Fruit fly (Drosophila melanogaster): ENCODE measurements around the gene bap.
A peak's percentile ranks its signal among the peaks of the same experiment; 100 is the strongest.

Gene bap

dm6 chr3R:21386132-21386531 lies 2.5 kb upstream of the bap start (continued):
- TF ChIP-seq CG17186 (GFP tag; optimal IDR thresholded peaks at IDR 0.05) (no peak), fd96Cb (tag; optimal IDR thresholded peaks at IDR 0.05) (no peak), lab (GFP tag; optimal IDR thresholded peaks at IDR 0.05) (no peak), so (GFP tag; IDR thresholded peaks at IDR 0.05) (no peak), CG3407 (GFP tag; optimal IDR thresholded peaks at IDR 0.05) (no peak), Ravus (GFP tag; IDR thresholded peaks at IDR 0.05) (no peak), CoRest (tag; optimal IDR thresholded peaks at IDR 0.05) (peak; percentile 22), Sry-δ (GFP tag; optimal IDR thresholded peaks at IDR 0.05) (peak; percentile 1), Nf-YB (GFP tag; optimal IDR thresholded peaks at IDR 0.05) (peak; percentile 2), Lhr (GFP tag; optimal IDR thresholded peaks at IDR 0.05) (peak; percentile 89), ham (GFP tag; IDR thresholded peaks at IDR 0.05) (no peak), sens (GFP tag) (peak; percentile 44), nerfin-2 (GFP tag; IDR thresholded peaks at IDR 0.05; ENCODE audit: partially characterized antibody) (peak; percentile 23; the same call in 1 of the 2 replicates), danr (GFP tag; IDR thresholded peaks at IDR 0.05) (no peak), CG14710 (tag; optimal IDR thresholded peaks at IDR 0.05) (peak; percentile 23), nom (GFP tag; optimal IDR thresholded peaks at IDR 0.05) (no peak), z (GFP tag; IDR thresholded peaks at IDR 0.05) (no peak), insv (GFP tag; optimal IDR thresholded peaks at IDR 0.05) (peak in 1 of 2 experiments; percentile 22), CG10654 (GFP tag; optimal IDR thresholded peaks at IDR 0.05) (no peak), mam (GFP tag; optimal IDR thresholded peaks at IDR 0.05) (no peak), vnd (GFP tag; IDR thresholded peaks at IDR 0.05; ENCODE audit: partially characterized antibody) (no peak), ken (GFP tag; IDR thresholded peaks at IDR 0.05) (no peak), CG8359 (GFP tag; optimal IDR thresholded peaks at IDR 0.05; ENCODE audit: borderline replicate concordance) (no peak), CG8388 (GFP tag; optimal IDR thresholded peaks at IDR 0.05) (no peak), wdn (GFP tag; IDR thresholded peaks at IDR 0.05) (no peak), peb (GFP tag; IDR thresholded peaks at IDR 0.05) (no peak), CG16863 (GFP tag; optimal IDR thresholded peaks at IDR 0.05) (no peak), CG17802 (tag; optimal IDR thresholded peaks at IDR 0.05) (no peak), hth (optimal IDR thresholded peaks at IDR 0.05) (no peak), Hmr (GFP tag; optimal IDR thresholded peaks at IDR 0.05) (peak; percentile 41), Dll (GFP tag; IDR thresholded peaks at IDR 0.05; ENCODE audit: partially characterized antibody) (no peak), Elba2 (GFP tag; optimal IDR thresholded peaks at IDR 0.05) (peak; percentile 90), vvl (GFP tag; IDR thresholded peaks at IDR 0.05) (peak; percentile 95), klu (GFP tag; IDR thresholded peaks at IDR 0.05) (no peak), kah (GFP tag; optimal IDR thresholded peaks at IDR 0.05) (no peak), CG5245 (GFP tag; optimal IDR thresholded peaks at IDR 0.05) (no peak), Dref (GFP tag; IDR thresholded peaks at IDR 0.05) (0 out of 2 replicates have a peak, but pooled peaks have one; percentile 32), cg (GFP tag; optimal IDR thresholded peaks at IDR 0.05) (no peak), bcd (GFP tag; optimal IDR thresholded peaks at IDR 0.05) (no peak), E2f2 (GFP tag; IDR thresholded peaks at IDR 0.05) (peak; percentile 69), bsh (GFP tag; optimal IDR thresholded peaks at IDR 0.05) (no peak), kay (GFP tag; optimal IDR thresholded peaks at IDR 0.05) (no peak), Kr (GFP tag; optimal IDR thresholded peaks at IDR 0.05) (no peak), crc (GFP tag; optimal IDR thresholded peaks at IDR 0.05) (no peak), lbe (GFP tag; optimal IDR thresholded peaks at IDR 0.05) (no peak), CG3847 (GFP tag; IDR thresholded peaks at IDR 0.05) (peak; percentile 11; the same call in 1 of the 2 replicates), C15 (GFP tag; IDR thresholded peaks at IDR 0.05) (no peak), Med (GFP tag) (peak; percentile 62), twi (tag; optimal IDR thresholded peaks at IDR 0.05) (no peak), CG15601 (tag; optimal IDR thresholded peaks at IDR 0.05) (no peak), dimm (GFP tag; IDR thresholded peaks at IDR 0.05) (no peak), cato (GFP tag; optimal IDR thresholded peaks at IDR 0.05; ENCODE audit: borderline replicate concordance) (no peak)
